Fruit fly (Drosophila melanogaster) whole organism, embryonic: ENCODE results near the gene CG8281.
A peak's percentile ranks its signal among the peaks of the same experiment; 100 is the strongest.

Source experiments
- Abd-B ChIP-seq: fragments of 200-800 bp; sonication (Bioruptor generic); optimal IDR thresholded peaks from 2 replicates; lab custom pipeline; 2018; ENCODE audit warnings: missing biosample characterization, mild to moderate bottlenecking, missing genetic modification characterization, moderate library complexity
- Bdp1 ChIP-seq: fragments of 200-800 bp; sonication (Bioruptor generic); optimal IDR thresholded peaks from 3 replicates; lab custom pipeline; 2016; ENCODE audit warnings: missing biosample characterization, missing genetic modification characterization
- CG1024 ChIP-seq: fragments of 200-800 bp; sonication (Bioruptor generic); IDR thresholded peaks from 2 replicates; pipeline ENCODE4 v1.3.6; 2022; ENCODE audit warnings: missing biosample characterization, missing genetic modification characterization
- CG10267 ChIP-seq: fragments of 200-800 bp; sonication (Bioruptor generic); optimal IDR thresholded peaks from 2 replicates; lab custom pipeline; 2018; ENCODE audit warnings: missing biosample characterization, mild to moderate bottlenecking, missing genetic modification characterization, moderate library complexity
- CG10565 ChIP-seq: fragments of 200-800 bp; sonication (Bioruptor generic); optimal IDR thresholded peaks from 3 replicates; lab custom pipeline; 2016; ENCODE audit warnings: missing biosample characterization, mild to moderate bottlenecking, missing genetic modification characterization
- CG11560 ChIP-seq: fragments of 200-800 bp; sonication (Bioruptor generic); IDR thresholded peaks from 3 replicates; pipeline ENCODE4 v1.3.6; 2022; ENCODE audit warnings: missing biosample characterization, missing genetic modification characterization
- CG12236 ChIP-seq: fragments of 200-800 bp; sonication (Bioruptor generic); optimal IDR thresholded peaks from 2 replicates; lab custom pipeline; 2016; ENCODE audit warnings: missing biosample characterization, missing genetic modification characterization
- CG12942 ChIP-seq: fragments of 200-800 bp; sonication (Bioruptor generic); optimal IDR thresholded peaks from 3 replicates; lab custom pipeline; 2016; ENCODE audit warnings: missing biosample characterization, missing genetic modification characterization
- CG13424 ChIP-seq: fragments of 200-800 bp; sonication (Bioruptor generic); optimal IDR thresholded peaks from 2 replicates; lab custom pipeline; 2019; ENCODE audit warnings: missing biosample characterization, mild to moderate bottlenecking, missing genetic modification characterization, moderate library complexity
- CG15073 ChIP-seq: fragments of 200-800 bp; sonication (Bioruptor generic); optimal IDR thresholded peaks from 2 replicates; lab custom pipeline; 2016; ENCODE audit warnings: missing biosample characterization, missing genetic modification characterization
- CG17802 ChIP-seq: fragments of 200-800 bp; sonication (Bioruptor generic); optimal IDR thresholded peaks from 2 replicates; lab custom pipeline; 2018; ENCODE audit warnings: missing biosample characterization, mild to moderate bottlenecking, missing genetic modification characterization, moderate library complexity
- CG1792 ChIP-seq: fragments of 200-800 bp; sonication (Bioruptor generic); optimal IDR thresholded peaks from 2 replicates; lab custom pipeline; 2016; ENCODE audit warnings: missing biosample characterization, missing genetic modification characterization
- CG2129 ChIP-seq: fragments of 200-800 bp; sonication (Bioruptor generic); IDR thresholded peaks from 2 replicates; pipeline ENCODE4 v1.3.6; 2022; ENCODE audit warnings: missing biosample characterization, missing genetic modification characterization; ENCODE audit not compliant: partially characterized antibody
- CG31224 ChIP-seq: fragments of 200-800 bp; sonication (Bioruptor generic); IDR thresholded peaks from 2 replicates; pipeline ENCODE4 v1.3.6; 2022; ENCODE audit warnings: missing biosample characterization, missing genetic modification characterization
- CG33213 ChIP-seq: fragments of 200-800 bp; sonication (Bioruptor generic); optimal IDR thresholded peaks from 3 replicates; lab custom pipeline; 2016; ENCODE audit warnings: missing biosample characterization, missing genetic modification characterization
- CG3407 ChIP-seq: fragments of 200-800 bp; sonication (Bioruptor generic); optimal IDR thresholded peaks from 2 replicates; lab custom pipeline; 2018; ENCODE audit warnings: missing biosample characterization, mild to moderate bottlenecking, missing genetic modification characterization
- CG6765 ChIP-seq: fragments of 200-800 bp; sonication (Bioruptor generic); optimal IDR thresholded peaks from 3 replicates; lab custom pipeline; 2017; ENCODE audit warnings: missing biosample characterization, mild to moderate bottlenecking, missing genetic modification characterization
- CG6813 ChIP-seq: fragments of 200-800 bp; sonication (Bioruptor generic); optimal IDR thresholded peaks from 2 replicates; lab custom pipeline; 2017; ENCODE audit warnings: missing biosample characterization, missing genetic modification characterization, mild to moderate bottlenecking, moderate library complexity, missing genetic modification reagents
- CG7963 ChIP-seq: fragments of 200-800 bp; sonication (Bioruptor generic); IDR thresholded peaks from 3 replicates; pipeline ENCODE4 v1.3.6; 2022; ENCODE audit warnings: missing biosample characterization, missing genetic modification characterization; ENCODE audit not compliant: partially characterized antibody
- Camta ChIP-seq: fragments of 200-800 bp; sonication (Bioruptor generic); optimal IDR thresholded peaks from 2 replicates; lab custom pipeline; 2016; ENCODE audit warnings: missing biosample characterization, missing genetic modification characterization
- D19B ChIP-seq: fragments of 200-800 bp; sonication (Bioruptor generic); optimal IDR thresholded peaks from 2 replicates; lab custom pipeline; 2017; ENCODE audit warnings: missing biosample characterization, mild to moderate bottlenecking, missing genetic modification characterization
- E2f1 ChIP-seq: fragments of 200-800 bp; sonication (Bioruptor generic); IDR thresholded peaks from 2 replicates; pipeline ENCODE4 v1.3.6; 2022; ENCODE audit warnings: missing biosample characterization, missing genetic modification characterization
- H15 ChIP-seq: fragments of 200-800 bp; sonication (Bioruptor generic); IDR thresholded peaks from 3 replicates; pipeline ENCODE4 v1.3.6; 2022; ENCODE audit warnings: missing biosample characterization, missing genetic modification characterization
- HmgD ChIP-seq: fragments of 200-800 bp; sonication (Bioruptor generic); optimal IDR thresholded peaks from 3 replicates; lab custom pipeline; 2016; ENCODE audit warnings: missing biosample characterization, missing genetic modification characterization
- Jarid2 ChIP-seq: fragments of 200-800 bp; sonication (Bioruptor generic); optimal IDR thresholded peaks from 3 replicates; lab custom pipeline; 2017; ENCODE audit warnings: mild to moderate bottlenecking, missing biosample characterization, missing genetic modification reagents, missing genetic modification characterization
- Lim3 ChIP-seq: fragments of 200-800 bp; sonication (Bioruptor generic); IDR thresholded peaks from 2 replicates; pipeline ENCODE4 v1.3.6; 2022; ENCODE audit warnings: missing biosample characterization, missing genetic modification characterization
- MTF-1 ChIP-seq: fragments of 200-800 bp; sonication (Bioruptor generic); optimal IDR thresholded peaks from 2 replicates; lab custom pipeline; 2018; ENCODE audit warnings: missing biosample characterization, mild to moderate bottlenecking, missing genetic modification characterization, borderline replicate concordance
- NFAT ChIP-seq: fragments of 200-800 bp; sonication (Bioruptor generic); IDR thresholded peaks from 2 replicates; pipeline ENCODE4 v1.3.6; 2022; ENCODE audit warnings: missing biosample characterization, missing genetic modification characterization
- Nf-YC ChIP-seq: fragments of 200-800 bp; optimal IDR thresholded peaks from 3 replicates; lab custom pipeline; 2019; ENCODE audit warnings: missing biosample characterization, mild to moderate bottlenecking, missing genetic modification characterization, moderate library complexity
- Ssrp ChIP-seq: fragments of 200-800 bp; sonication (Bioruptor generic); optimal IDR thresholded peaks from 2 replicates; lab custom pipeline; 2018; ENCODE audit warnings: missing biosample characterization, mild to moderate bottlenecking, missing genetic modification characterization, moderate library complexity
- Xrp1 ChIP-seq: fragments of 200-800 bp; sonication (Bioruptor generic); IDR thresholded peaks from 2 replicates; pipeline ENCODE4 v1.3.6; 2022; ENCODE audit warnings: missing biosample characterization, missing genetic modification characterization
- amos ChIP-seq: fragments of 200-800 bp; sonication (Bioruptor generic); IDR thresholded peaks from 2 replicates; pipeline ENCODE4 v1.3.6; 2022; ENCODE audit warnings: missing biosample characterization, missing genetic modification characterization; ENCODE audit not compliant: partially characterized antibody
- bab2 ChIP-seq: fragments of 200-800 bp; sonication (Bioruptor generic); optimal IDR thresholded peaks from 2 replicates; lab custom pipeline; 2016; ENCODE audit warnings: missing biosample characterization, missing genetic modification characterization
- caup ChIP-seq: fragments of 200-800 bp; sonication (Bioruptor generic); optimal IDR thresholded peaks from 3 replicates; lab custom pipeline; 2017; ENCODE audit warnings: missing biosample characterization, mild to moderate bottlenecking, missing genetic modification characterization, moderate library complexity; ENCODE audit not compliant: severe bottlenecking
- cg ChIP-seq: fragments of 200-800 bp; sonication (Bioruptor generic); optimal IDR thresholded peaks from 3 replicates; lab custom pipeline; 2019; ENCODE audit warnings: missing biosample characterization, mild to moderate bottlenecking, missing genetic modification characterization, moderate library complexity
- dan ChIP-seq: fragments of 200-800 bp; sonication (Bioruptor generic); IDR thresholded peaks from 2 replicates; pipeline ENCODE4 v1.3.6; 2022; ENCODE audit warnings: missing biosample characterization, missing genetic modification characterization
- disco-r ChIP-seq: fragments of 200-800 bp; sonication (Bioruptor generic); optimal IDR thresholded peaks from 2 replicates; lab custom pipeline; 2016; ENCODE audit warnings: missing biosample characterization, missing genetic modification characterization
- dm ChIP-seq: fragments of 200-800 bp; sonication (Bioruptor generic); optimal IDR thresholded peaks from 3 replicates; lab custom pipeline; 2016; ENCODE audit warnings: missing biosample characterization, missing genetic modification characterization
- dpn ChIP-seq, 2 experiments: fragments of 200-800 bp; sonication (Bioruptor generic); optimal IDR thresholded peaks; 3 replicates each; lab custom pipeline; 2016; ENCODE audit warnings: missing biosample characterization in 2 of 2, missing genetic modification characterization in 2 of 2
- ems ChIP-seq: fragments of 200-800 bp; sonication (Bioruptor generic); optimal IDR thresholded peaks from 3 replicates; lab custom pipeline; 2016; ENCODE audit warnings: missing biosample characterization, missing genetic modification characterization
- h ChIP-seq: fragments of >200 bp; optimal IDR thresholded peaks from 2 replicates; lab custom pipeline; 2017
- ken ChIP-seq: fragments of 200-800 bp; sonication (Bioruptor generic); IDR thresholded peaks from 3 replicates; pipeline ENCODE4 v1.3.6; 2022; ENCODE audit warnings: missing biosample characterization, missing genetic modification characterization
- knrl ChIP-seq: fragments of 200-800 bp; sonication (Bioruptor generic); IDR thresholded peaks from 3 replicates; pipeline ENCODE4 v1.3.6; 2022; ENCODE audit warnings: missing biosample characterization, missing genetic modification characterization; ENCODE audit not compliant: partially characterized antibody
- otp ChIP-seq: fragments of 200-800 bp; sonication (Bioruptor generic); IDR thresholded peaks from 3 replicates; pipeline ENCODE4, ENCODE4 v1.3.6; 2022; ENCODE audit warnings: missing biosample characterization, missing genetic modification characterization
- ro ChIP-seq: fragments of 200-800 bp; sonication (Bioruptor generic); IDR thresholded peaks from 2 replicates; pipeline ENCODE4 v1.3.6; 2022; ENCODE audit warnings: missing biosample characterization, missing genetic modification characterization
- sd ChIP-seq: fragments of 200-800 bp; sonication (Bioruptor generic); optimal IDR thresholded peaks from 3 replicates; lab custom pipeline; 2018; ENCODE audit warnings: missing biosample characterization, mild to moderate bottlenecking, missing genetic modification characterization, moderate library complexity
- sima ChIP-seq: fragments of 200-800 bp; sonication (Bioruptor generic); optimal IDR thresholded peaks from 2 replicates; lab custom pipeline; 2016; ENCODE audit warnings: missing biosample characterization, missing genetic modification characterization
- stc ChIP-seq: fragments of 200-800 bp; sonication (Bioruptor generic); IDR thresholded peaks from 2 replicates; pipeline ENCODE4 v1.3.6; 2022; ENCODE audit warnings: missing biosample characterization, missing genetic modification characterization
- tna ChIP-seq: fragments of 200-800 bp; sonication (Bioruptor generic); IDR thresholded peaks from 2 replicates; pipeline ENCODE4 v1.3.6; 2022; ENCODE audit warnings: missing biosample characterization, missing genetic modification characterization; ENCODE audit not compliant: partially characterized antibody
- tx ChIP-seq: fragments of 200-800 bp; sonication (Bioruptor generic); optimal IDR thresholded peaks from 2 replicates; lab custom pipeline; 2016; ENCODE audit warnings: missing biosample characterization, missing genetic modification characterization
- vfl ChIP-seq: fragments of 200-800 bp; sonication (Bioruptor generic); optimal IDR thresholded peaks from 2 replicates; lab custom pipeline; 2016; ENCODE audit warnings: missing biosample characterization, missing genetic modification characterization

Gene CG8281

DNA sequence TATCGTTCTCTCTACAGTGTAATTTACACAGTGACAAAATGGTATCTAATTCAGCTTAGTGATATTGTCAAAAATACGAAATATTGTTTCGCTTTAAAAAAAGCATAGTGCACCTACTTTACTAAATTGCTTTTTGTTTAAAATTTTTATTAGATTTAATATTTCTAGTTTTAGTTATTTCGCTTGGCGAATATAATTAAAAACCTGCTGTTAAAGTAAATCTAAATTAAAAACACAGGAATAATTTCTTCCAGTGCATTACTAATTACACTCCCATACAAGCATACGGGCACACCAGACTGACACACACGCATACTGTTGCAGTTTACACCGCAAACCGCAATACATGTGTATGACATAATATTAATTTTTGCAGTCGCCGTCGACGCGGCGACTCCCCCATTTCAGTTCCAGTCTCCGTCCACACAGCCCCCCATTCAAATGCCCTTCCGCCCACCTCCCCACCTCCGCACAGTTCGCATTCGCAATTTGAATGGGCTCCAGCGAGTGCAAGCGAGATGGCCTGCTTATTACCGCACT is 48.4 kb upstream of the CG8281 start:
- TF ChIP-seq CG6813: peak; percentile 27
- peak; percentile 41 for TF ChIP-seq Jarid2 (GFP tag; lab: Kevin White, UChicago)
- no peak for TF ChIP-seq tna (GFP tag; lab: Robert Waterston, UW)
- TF ChIP-seq tx (GFP tag; lab: Kevin White, UChicago): no peak
- peak; percentile 64; the same call in 2 of the 3 replicates for TF ChIP-seq CG11560
- no peak for TF ChIP-seq CG1024 (GFP tag; lab: Robert Waterston, UW)
- TF ChIP-seq caup (GFP tag; lab: Kevin White, UChicago): peak; percentile 57
- no peak for TF ChIP-seq otp (GFP tag; lab: Robert Waterston, UW)
- no peak for TF ChIP-seq CG12236
- TF ChIP-seq CG15073 (GFP tag; lab: Kevin White, UChicago): no peak
- 0 out of 2 replicates have a peak, but pooled peaks have one; percentile 56 for TF ChIP-seq stc (GFP tag; lab: Robert Waterston, UW)
- TF ChIP-seq Lim3 (GFP tag; lab: Robert Waterston, UW): no peak
- TF ChIP-seq amos (GFP tag; lab: Robert Waterston, UW): no peak
- TF ChIP-seq sd: peak; percentile 49
- peak; percentile 51; the same call in 1 of the 2 replicates for TF ChIP-seq Xrp1 (GFP tag; lab: Robert Waterston, UW)
- TF ChIP-seq CG2129 (GFP tag; lab: Robert Waterston, UW): no peak
- TF ChIP-seq Nf-YC (tag; lab: Kevin White, UChicago): peak; percentile 50
- TF ChIP-seq ro (GFP tag; lab: Robert Waterston, UW): no peak
- TF ChIP-seq dpn (GFP tag; optimal IDR thresholded peaks at IDR 0.05; lab: Kevin White, UChicago): peak; percentile 9 to 67
- TF ChIP-seq E2f1 (GFP tag; lab: Robert Waterston, UW): peak; percentile 66
- TF ChIP-seq D19B (GFP tag; lab: Kevin White, UChicago): peak; percentile 62
- TF ChIP-seq CG31224 (GFP tag; lab: Robert Waterston, UW): peak; percentile 87
- TF ChIP-seq HmgD (GFP tag; lab: Kevin White, UChicago): no peak
- peak; percentile 48 for TF ChIP-seq NFAT (GFP tag; lab: Robert Waterston, UW)
- TF ChIP-seq CG1792 (GFP tag; lab: Kevin White, UChicago): no peak
- no peak for TF ChIP-seq sima (GFP tag; lab: Kevin White, UChicago)
- TF ChIP-seq h (lab: Kevin White, UChicago): no peak
- TF ChIP-seq CG6765 (GFP tag; lab: Kevin White, UChicago): peak; percentile 26
- no peak for TF ChIP-seq CG10565
- no peak for TF ChIP-seq CG7963 (GFP tag; lab: Robert Waterston, UW)
- peak; percentile 33 for TF ChIP-seq Ssrp (tag; lab: Kevin White, UChicago)
- TF ChIP-seq CG3407 (GFP tag; lab: Kevin White, UChicago): no peak
- TF ChIP-seq dan (GFP tag; lab: Robert Waterston, UW): no peak
- TF ChIP-seq MTF-1 (GFP tag; lab: Kevin White, UChicago): peak; percentile 2
- TF ChIP-seq H15: 0 out of 3 replicates have a peak, but pooled peaks have one; percentile 43
- no peak for TF ChIP-seq CG33213 (GFP tag; lab: Kevin White, UChicago)
- peak; percentile 5 for TF ChIP-seq bab2 (GFP tag; lab: Kevin White, UChicago)
- no peak for TF ChIP-seq dm
- TF ChIP-seq disco-r (GFP tag; lab: Kevin White, UChicago): no peak
- no peak for TF ChIP-seq Bdp1 (GFP tag; lab: Kevin White, UChicago)
- TF ChIP-seq CG17802: no peak
- TF ChIP-seq CG13424 (tag; lab: Kevin White, UChicago): peak; percentile 39
- TF ChIP-seq knrl (GFP tag; lab: Robert Waterston, UW): no peak
- TF ChIP-seq ken (GFP tag; lab: Robert Waterston, UW): no peak
- no peak for TF ChIP-seq CG12942 (GFP tag; lab: Kevin White, UChicago)
- no peak for TF ChIP-seq vfl (GFP tag; lab: Kevin White, UChicago)
- no peak for TF ChIP-seq Camta (GFP tag; lab: Kevin White, UChicago)
- peak; percentile 39 for TF ChIP-seq CG10267 (tag; lab: Kevin White, UChicago)
- no peak for TF ChIP-seq ems (GFP tag; lab: Kevin White, UChicago)
- no peak for TF ChIP-seq cg
- peak; percentile 61 for TF ChIP-seq Abd-B (GFP tag; lab: Kevin White, UChicago)
